Fruit fly (Drosophila melanogaster) whole organism: ENCODE results near the gene CG15772.

Source experiments
- CG8478 ChIP-seq: fragments of >200 bp; optimal IDR thresholded peaks from 2 replicates; lab custom pipeline; 2018; ENCODE audit warnings: inconsistent platforms
- Dll ChIP-seq: fragments of >200 bp; optimal IDR thresholded peaks from 2 replicates; lab custom pipeline; 2017
- EcR ChIP-seq, 2 experiments: fragments of >200 bp; optimal IDR thresholded peaks; 2 replicates each; lab custom pipeline; 2017; ENCODE audit warnings: missing biosample characterization in 2 of 2, missing genetic modification characterization in 2 of 2, missing genetic modification reagents in 2 of 2
- pan ChIP-seq: fragments of >200 bp; optimal IDR thresholded peaks from 2 replicates; lab custom pipeline; 2017
- psq ChIP-seq: fragments of >200 bp; optimal IDR thresholded peaks from 2 replicates; lab custom pipeline; 2017
- usp ChIP-seq: fragments of >200 bp; optimal IDR thresholded peaks from 2 replicates; lab custom pipeline; 2017; ENCODE audit warnings: missing biosample characterization, missing genetic modification characterization, mixed read lengths

DNA sequence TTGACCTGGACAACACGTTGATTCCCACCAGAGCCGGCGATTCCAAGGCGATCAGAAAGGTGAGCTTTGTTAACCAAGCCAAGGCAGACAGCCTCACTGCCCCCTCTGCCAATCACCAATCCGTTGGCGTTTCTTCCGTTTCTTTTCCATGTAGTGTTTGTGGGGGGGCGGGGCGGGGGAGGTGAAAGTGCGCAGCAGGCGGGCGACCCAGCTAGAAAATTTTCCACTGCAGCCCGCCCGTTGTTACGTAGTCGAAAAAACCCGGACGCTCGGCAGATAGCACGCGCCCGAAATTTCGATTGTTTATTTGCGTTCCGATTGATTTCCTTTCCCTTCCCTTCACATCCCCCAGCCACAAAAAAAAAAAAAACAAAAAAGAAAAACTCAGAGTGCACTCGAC lies 4.1 kb downstream of the CG15772 start:
- TF ChIP-seq Dll (no peak), psq (lab: Kevin White, UChicago) (no peak), pan (lab: Kevin White, UChicago) (no peak), EcR (GFP tag; optimal IDR thresholded peaks at IDR 0.05; lab: Kevin White, UChicago) (no peak), usp (GFP tag; lab: Kevin White, UChicago) (no peak), CG8478 (lab: Kevin White, UChicago) (no peak)
